Worm (Caenorhabditis elegans) whole organism, late embryonic: ENCODE results near the gene W04E12.5.

Experiments used
- C08G9.2 ChIP-seq: sonication (generic microtip); optimal IDR thresholded peaks from 2 replicates; lab custom pipeline; 2016; ENCODE audit warnings: mild to moderate bottlenecking, missing genetic modification characterization, moderate library complexity, missing compliant biosample characterization
- F13H6.1 ChIP-seq: sonication (generic microtip); optimal IDR thresholded peaks from 2 replicates; lab custom pipeline; 2016; ENCODE audit warnings: missing genetic modification characterization, missing compliant biosample characterization
- T23F11.4 ChIP-seq: fragments of 200-800 bp; sonication (Bioruptor generic); optimal IDR thresholded peaks from 2 replicates; lab custom pipeline; 2018; ENCODE audit warnings: mild to moderate bottlenecking, missing genetic modification characterization, missing compliant biosample characterization
- Y22D7AL.16 ChIP-seq: sonication (generic microtip); optimal IDR thresholded peaks from 2 replicates; lab custom pipeline; 2016; ENCODE audit warnings: missing genetic modification characterization, missing compliant biosample characterization
- ama-1 ChIP-seq: fragments of 150-350 bp; optimal IDR thresholded peaks from 2 replicates; lab custom pipeline; 2014
- ceh-14 ChIP-seq: sonication (generic microtip); optimal IDR thresholded peaks from 2 replicates; lab custom pipeline; 2016; ENCODE audit warnings: missing genotype, missing genetic modification characterization, missing compliant biosample characterization
- ceh-2 ChIP-seq: sonication (generic microtip); optimal IDR thresholded peaks from 2 replicates; lab custom pipeline; 2016; ENCODE audit warnings: missing genotype, missing genetic modification characterization, missing compliant biosample characterization
- ceh-24 ChIP-seq: sonication (generic microtip); optimal IDR thresholded peaks from 2 replicates; lab custom pipeline; 2016; ENCODE audit warnings: mild to moderate bottlenecking, missing genetic modification characterization, missing compliant biosample characterization
- ceh-30 ChIP-seq: fragments of 150-350 bp; optimal IDR thresholded peaks from 2 replicates; lab custom pipeline; 2014; ENCODE audit warnings: missing biosample characterization, missing genetic modification characterization
- ceh-45 ChIP-seq: fragments of 200-800 bp; sonication (Bioruptor generic); IDR thresholded peaks from 2 replicates; pipeline ENCODE4 v1.3.6; 2022; ENCODE audit warnings: missing genetic modification reagents, missing genetic modification characterization, missing compliant biosample characterization
- ceh-48 ChIP-seq: sonication (generic microtip); optimal IDR thresholded peaks from 2 replicates; lab custom pipeline; 2016; ENCODE audit warnings: missing genetic modification characterization, inconsistent platforms, missing compliant biosample characterization
- ceh-9 ChIP-seq: sonication (generic microtip); optimal IDR thresholded peaks from 2 replicates; lab custom pipeline; 2016; ENCODE audit warnings: mild to moderate bottlenecking, missing genetic modification characterization, inconsistent platforms, missing compliant biosample characterization
- che-1 ChIP-seq: sonication (generic microtip); optimal IDR thresholded peaks from 2 replicates; lab custom pipeline; 2016; ENCODE audit warnings: mild to moderate bottlenecking, missing genetic modification characterization, missing compliant biosample characterization
- dve-1 ChIP-seq: sonication (generic microtip); optimal IDR thresholded peaks from 2 replicates; lab custom pipeline; 2017; ENCODE audit warnings: antibody characterized with exemption, mild to moderate bottlenecking, missing genetic modification characterization, missing compliant biosample characterization
- elt-2 ChIP-seq: sonication (generic microtip); optimal IDR thresholded peaks from 2 replicates; lab custom pipeline; 2016; ENCODE audit warnings: missing genetic modification reagents, missing genetic modification characterization, missing compliant biosample characterization
- elt-4 ChIP-seq: sonication (generic microtip); optimal IDR thresholded peaks from 2 replicates; lab custom pipeline; 2016; ENCODE audit warnings: missing genetic modification characterization, missing compliant biosample characterization
- eyg-1 ChIP-seq: sonication (generic microtip); optimal IDR thresholded peaks from 2 replicates; lab custom pipeline; 2016; ENCODE audit warnings: missing genotype, missing genetic modification characterization, missing compliant biosample characterization
- hlh-13 ChIP-seq: fragments of 200-800 bp; sonication (Bioruptor generic); optimal IDR thresholded peaks from 2 replicates; lab custom pipeline; 2018; ENCODE audit warnings: mild to moderate bottlenecking, missing genetic modification characterization, missing compliant biosample characterization
- hlh-15 ChIP-seq: sonication (generic microtip); optimal IDR thresholded peaks from 2 replicates; lab custom pipeline; 2016; ENCODE audit warnings: missing genetic modification characterization, missing compliant biosample characterization
- hlh-30 ChIP-seq: sonication (generic microtip); optimal IDR thresholded peaks from 2 replicates; lab custom pipeline; 2017; ENCODE audit warnings: antibody characterized with exemption, missing genetic modification characterization, missing compliant biosample characterization; ENCODE audit not compliant: insufficient read depth
- lim-6 ChIP-seq: sonication (generic microtip); optimal IDR thresholded peaks from 2 replicates; lab custom pipeline; 2016; ENCODE audit warnings: missing genetic modification characterization, missing compliant biosample characterization
- lin-11 ChIP-seq: fragments of 200-800 bp; sonication (Bioruptor generic); optimal IDR thresholded peaks from 2 replicates; lab custom pipeline; 2018; ENCODE audit warnings: mild to moderate bottlenecking, missing genetic modification characterization, missing compliant biosample characterization
- mec-3 ChIP-seq: sonication (generic microtip); optimal IDR thresholded peaks from 2 replicates; lab custom pipeline; 2016; ENCODE audit warnings: borderline replicate concordance, missing genetic modification characterization, missing compliant biosample characterization
- nfya-1 ChIP-seq: sonication (generic microtip); optimal IDR thresholded peaks from 2 replicates; lab custom pipeline; 2017; ENCODE audit warnings: missing genetic modification characterization, mild to moderate bottlenecking, missing compliant biosample characterization, antibody characterized with exemption, moderate library complexity
- nhr-11 ChIP-seq: fragments of 150-350 bp; optimal IDR thresholded peaks from 2 replicates; lab custom pipeline; 2014; ENCODE audit warnings: missing biosample characterization, missing genetic modification characterization
- nhr-232 ChIP-seq: sonication (generic microtip); optimal IDR thresholded peaks from 2 replicates; lab custom pipeline; 2016; ENCODE audit warnings: missing genetic modification characterization, missing compliant biosample characterization
- npax-4 ChIP-seq: sonication (generic microtip); optimal IDR thresholded peaks from 2 replicates; lab custom pipeline; 2016; ENCODE audit warnings: missing genetic modification characterization, missing compliant biosample characterization
- odd-2 ChIP-seq: sonication (generic microtip); optimal IDR thresholded peaks from 2 replicates; lab custom pipeline; 2017; ENCODE audit warnings: antibody characterized with exemption, mild to moderate bottlenecking, missing genetic modification characterization, missing compliant biosample characterization
- pat-9 ChIP-seq: fragments of 200-800 bp; sonication (Bioruptor generic); optimal IDR thresholded peaks from 2 replicates; lab custom pipeline; 2018; ENCODE audit warnings: mild to moderate bottlenecking, missing genetic modification characterization, moderate library complexity, missing compliant biosample characterization
- pax-1 ChIP-seq: fragments of 150-350 bp; optimal IDR thresholded peaks from 2 replicates; lab custom pipeline; 2014; ENCODE audit warnings: missing biosample characterization, missing genetic modification characterization
- pqm-1 ChIP-seq: sonication (generic microtip); optimal IDR thresholded peaks from 2 replicates; lab custom pipeline; 2016; ENCODE audit warnings: missing genetic modification characterization, missing compliant biosample characterization
- sdc-2 ChIP-seq: sonication (generic microtip); optimal IDR thresholded peaks from 2 replicates; lab custom pipeline; 2016; ENCODE audit warnings: missing genotype, missing genetic modification characterization, missing compliant biosample characterization
- sox-2 ChIP-seq: fragments of 200-800 bp; sonication (Bioruptor generic); IDR thresholded peaks from 2 replicates; pipeline ENCODE4 v1.3.6; 2022; ENCODE audit warnings: missing genetic modification reagents, missing genetic modification characterization, missing compliant biosample characterization
- tbx-7 ChIP-seq: sonication (generic microtip); optimal IDR thresholded peaks from 2 replicates; lab custom pipeline; 2016; ENCODE audit warnings: missing genotype, missing genetic modification characterization, missing compliant biosample characterization
- ttx-3 ChIP-seq: sonication (generic microtip); optimal IDR thresholded peaks from 2 replicates; lab custom pipeline; 2016; ENCODE audit warnings: missing genetic modification reagents, missing genetic modification characterization, missing compliant biosample characterization
- unc-3 ChIP-seq, 2 experiments: fragments of 200-800 bp in 1 of 2; sonication (Bioruptor generic) in 1 of 2; sonication (generic microtip) in 1 of 2; conservative IDR thresholded peaks in 1 of 2; optimal IDR thresholded peaks in 1 of 2; 2 replicates each; pipeline versions ENCODE4 v1.3.6 to Lab custom; 2016 to 2022; ENCODE audit warnings: missing compliant biosample characterization in 2 of 2, missing genetic modification characterization in 2 of 2, missing genetic modification reagents in 1 of 2
- unc-42 ChIP-seq: sonication (generic microtip); optimal IDR thresholded peaks from 2 replicates; lab custom pipeline; 2016; ENCODE audit warnings: missing genotype, missing genetic modification characterization, missing compliant biosample characterization
- zip-5 ChIP-seq: sonication (generic microtip); optimal IDR thresholded peaks from 2 replicates; lab custom pipeline; 2016; ENCODE audit warnings: missing genetic modification characterization, missing compliant biosample characterization

Gene W04E12.5

ce11 chrV:19777227-19777626 is 31.3 kb downstream of the W04E12.5 start, which contains the start of gene fbxa-118:
Gene fbxa-118 (minus strand): TSS chrV:19777327.
- no peak for TF ChIP-seq pax-1
- no peak for TF ChIP-seq T23F11.4 (GFP tag; lab: Kevin White, UChicago)
- TF ChIP-seq nfya-1 (tag; lab: Kevin White, UChicago), result no peak
- TF ChIP-seq ceh-30 (tag; lab: Kevin White, UChicago), result no peak
- TF ChIP-seq elt-4, result no peak

- TF ChIP-seq nhr-232 (no peak), dve-1 (no peak), pqm-1 (no peak), ttx-3 (tag; lab: Kevin White, UChicago) (no peak), lim-6 (tag; lab: Kevin White, UChicago) (no peak), hlh-15 (tag; lab: Kevin White, UChicago) (no peak), C08G9.2 (tag; lab: Kevin White, UChicago) (no peak), ceh-9 (tag; lab: Kevin White, UChicago) (no peak)
Measured at ce11 chrV:19778608-19779007, 32.7 kb downstream of the W04E12.5 start, which contains the start of gene fbxa-194. Gene fbxa-194 (minus strand): TSS chrV:19778708.

- no peak for TF ChIP-seq zip-5 (tag; lab: Kevin White, UChicago)
- no peak for TF ChIP-seq Y22D7AL.16
- TF ChIP-seq mec-3 (tag; lab: Kevin White, UChicago), result no peak
- TF ChIP-seq pax-1, result no peak
- TF ChIP-seq eyg-1 (tag; lab: Kevin White, UChicago), result no peak
- TF ChIP-seq ama-1, result no peak
- no peak for TF ChIP-seq sox-2 (GFP tag; lab: Robert Waterston, UW)
- no peak for TF ChIP-seq npax-4
- no peak for TF ChIP-seq ceh-24 (tag; lab: Kevin White, UChicago)
- TF ChIP-seq che-1, result no peak
- TF ChIP-seq ceh-14 (tag; lab: Kevin White, UChicago), result no peak
- TF ChIP-seq hlh-13 (GFP tag; lab: Kevin White, UChicago), result no peak
- no peak for TF ChIP-seq tbx-7
- TF ChIP-seq lin-11 (tag; lab: Kevin White, UChicago), result no peak
- no peak for TF ChIP-seq sdc-2 (tag; lab: Kevin White, UChicago)
- TF ChIP-seq ceh-30 (tag; lab: Kevin White, UChicago), result no peak
- TF ChIP-seq elt-2 (tag; lab: Kevin White, UChicago), result no peak
- no peak for TF ChIP-seq nhr-11 (tag; lab: Kevin White, UChicago)
Measured at ce11 chrV:19779220-19779619, 33.3 kb downstream of the W04E12.5 start.

- TF ChIP-seq sox-2 (GFP tag; lab: Robert Waterston, UW), result no peak
- TF ChIP-seq odd-2, result no peak
- no peak for TF ChIP-seq ceh-45 (GFP tag; lab: Robert Waterston, UW)
- no peak for TF ChIP-seq pat-9 (tag; lab: Kevin White, UChicago)
- no peak for TF ChIP-seq hlh-30 (tag; lab: Kevin White, UChicago)
- no peak for TF ChIP-seq ceh-2 (tag; lab: Kevin White, UChicago)
- TF ChIP-seq mec-3 (tag; lab: Kevin White, UChicago), result no peak
- TF ChIP-seq pax-1, result no peak
- TF ChIP-seq npax-4, result no peak
- no peak for TF ChIP-seq ceh-48 (tag; lab: Kevin White, UChicago)
- no peak for TF ChIP-seq sdc-2 (tag; lab: Kevin White, UChicago)
- TF ChIP-seq T23F11.4 (GFP tag; lab: Kevin White, UChicago), result no peak
- TF ChIP-seq unc-42 (tag; lab: Kevin White, UChicago), result no peak
- TF ChIP-seq F13H6.1 (tag; lab: Kevin White, UChicago), result no peak
- TF ChIP-seq nfya-1 (tag; lab: Kevin White, UChicago), result no peak
- no peak for TF ChIP-seq unc-3 (GFP tag; conservative IDR thresholded peaks at IDR 0.05; lab: Robert Waterston, UW)
- no peak for TF ChIP-seq unc-3 (tag; optimal IDR thresholded peaks at IDR 0.05; lab: Kevin White, UChicago)
Measured at ce11 chrV:19783829-19784228, 37.9 kb downstream of the W04E12.5 start, which contains the start of gene srt-45. Gene srt-45 (plus strand): TSS chrV:19784129.
